Worm (Caenorhabditis elegans) whole organism, late embryonic: ENCODE results near the gene sru-21.

Experiments used
- hlh-8 ChIP-seq: sonication (generic microtip); optimal IDR thresholded peaks from 2 replicates; lab custom pipeline; 2016; ENCODE audit warnings: missing genotype, missing genetic modification characterization, missing compliant biosample characterization
- pha-4 ChIP-seq: fragments of 150-350 bp; optimal IDR thresholded peaks from 2 replicates; lab custom pipeline; 2018; ENCODE audit warnings: missing biosample characterization, missing genetic modification reagents, missing genetic modification characterization
- sdc-2 ChIP-seq: sonication (generic microtip); optimal IDR thresholded peaks from 2 replicates; lab custom pipeline; 2016; ENCODE audit warnings: missing genotype, missing genetic modification characterization, missing compliant biosample characterization

ce11 chrIV:13600643-13601042, 25.9 kb upstream of the sru-21 start:
- TF ChIP-seq sdc-2 (tag; lab: Kevin White, UChicago) = no peak
- no peak for TF ChIP-seq pha-4 (tag; lab: Kevin White, UChicago)
- TF ChIP-seq hlh-8 (tag; lab: Kevin White, UChicago) = no peak
